Worm (Caenorhabditis elegans) whole organism, L4 larva: ENCODE measurements around the gene Y69H2.9.

ENCODE experiments used
- daf-8 ChIP-seq: fragments of 200-800 bp; sonication (Bioruptor generic); IDR thresholded peaks from 2 replicates; pipeline ENCODE4 v1.3.6; 2022; ENCODE audit warnings: missing genetic modification characterization, missing compliant biosample characterization
- dmd-8 ChIP-seq: fragments of 200-800 bp; sonication (Bioruptor generic); IDR thresholded peaks from 2 replicates; pipeline ENCODE4 v1.3.6; 2022; ENCODE audit warnings: missing genetic modification characterization, missing compliant biosample characterization
- madf-9 ChIP-seq: fragments of 200-800 bp; sonication (Bioruptor generic); conservative IDR thresholded peaks from 2 replicates; pipeline ENCODE4 v1.3.6; 2022; ENCODE audit warnings: missing genetic modification reagents, missing genetic modification characterization, missing compliant biosample characterization
- mep-1 ChIP-seq: fragments of 150-350 bp; sonication (generic microtip); optimal IDR thresholded peaks from 3 replicates; lab custom pipeline; 2014; ENCODE audit warnings: missing biosample characterization, missing genetic modification characterization
- nhr-25 ChIP-seq: sonication (generic microtip); optimal IDR thresholded peaks from 2 replicates; lab custom pipeline; 2017; ENCODE audit warnings: missing genetic modification characterization, mild to moderate bottlenecking, missing compliant biosample characterization, antibody characterized with exemption, moderate library complexity, borderline replicate concordance; ENCODE audit not compliant: insufficient read depth

DNA sequence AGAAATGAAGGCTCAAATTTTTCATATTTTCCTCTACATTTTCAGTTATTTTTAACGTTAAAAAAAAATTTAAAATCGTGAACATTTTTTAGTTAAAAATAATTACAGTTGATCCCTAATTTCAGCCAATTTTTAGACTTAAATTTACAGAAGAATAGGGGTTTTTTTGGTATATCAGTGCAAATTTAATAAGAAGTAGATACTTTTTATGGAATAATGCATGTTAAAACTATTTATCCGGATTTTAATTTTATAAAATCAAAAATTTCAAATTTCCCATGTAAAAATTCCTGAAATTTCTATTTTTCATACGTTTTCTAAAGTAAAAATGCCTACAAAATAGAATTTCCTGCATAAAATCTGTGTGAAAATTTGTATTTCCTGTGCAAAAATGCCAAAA lies 22.7 kb downstream of the Y69H2.9 start:
- TF ChIP-seq madf-9 (GFP tag; lab: Robert Waterston, UW) (no peak), nhr-25 (no peak), mep-1 (no peak), daf-8 (GFP tag; lab: Robert Waterston, UW) (no peak), dmd-8 (GFP tag; lab: Robert Waterston, UW) (no peak)
